In genomic region chrX:9252051-9252708, dm6 we compare ENCODE assay signal across 4 fruit fly cellular contexts.
A peak's percentile ranks its signal among the peaks of the same experiment; 100 is the strongest.
TF ChIP-seq lines count a peak whose summit lies in the region.

No protein-coding gene starts in this region.

- TF ChIP-seq CTCF in whole organism, embryonic (GFP tag; optimal IDR thresholded peaks at IDR 0.05; lab: Kevin White, UChicago): no peak

TF ChIP-seq in whole organism, embryonic, 481 proteins besides CTCF, POLR2A, EP300 and RAD21 (continues in another document):
- TF ChIP-seq Med (GFP tag; lab: Kevin White, UChicago) (peak; percentile 70), Drgx (GFP tag; IDR thresholded peaks at IDR 0.05; lab: Robert Waterston, UW) (peak; percentile 65), CG5953 (GFP tag; IDR thresholded peaks at IDR 0.05; lab: Robert Waterston, UW) (peak; percentile 56; the same call in 1 of the 2 replicates), GATAe (GFP tag; conservative IDR thresholded peaks at IDR 0.05; lab: Robert Waterston, UW) (no peak), dati (GFP tag; IDR thresholded peaks at IDR 0.05; lab: Robert Waterston, UW) (0 out of 2 replicates have a peak, but pooled peaks have one; percentile 16), Ets65A (GFP tag; lab: Kevin White, UChicago) (peak; percentile 88), CG14441 (GFP tag; IDR thresholded peaks at IDR 0.05; lab: Robert Waterston, UW) (0 out of 2 replicates have a peak, but pooled peaks have one; percentile 17), jigr1 (GFP tag; IDR thresholded peaks at IDR 0.05; lab: Robert Waterston, UW) (no peak), CG11085 (GFP tag; IDR thresholded peaks at IDR 0.05; lab: Robert Waterston, UW) (no peak), ttk (GFP tag; IDR thresholded peaks at IDR 0.05; lab: Robert Waterston, UW) (0 out of 2 replicates have a peak, but pooled peaks have one; percentile 12), CG17829 (tag; optimal IDR thresholded peaks at IDR 0.05; lab: Kevin White, UChicago) (no peak), CG11696 (GFP tag; IDR thresholded peaks at IDR 0.05; lab: Robert Waterston, UW) (peak; percentile 68), ci (GFP tag; IDR thresholded peaks at IDR 0.05; lab: Robert Waterston, UW) (peak; percentile 63; the same call in 2 of the 3 replicates), Trl (optimal IDR thresholded peaks at IDR 0.05; lab: Kevin White, UChicago) (peak in 1 of 2 experiments; percentile 29), Trl (GFP tag; optimal IDR thresholded peaks at IDR 0.05; lab: Kevin White, UChicago) (no peak), scrt (GFP tag; optimal IDR thresholded peaks at IDR 0.05; lab: Kevin White, UChicago) (no peak), otp (GFP tag; IDR thresholded peaks at IDR 0.05; lab: Robert Waterston, UW) (0 out of 3 replicates have a peak, but pooled peaks have one; percentile 12), Dek (tag; optimal IDR thresholded peaks at IDR 0.05; lab: Kevin White, UChicago) (no peak), CG1024 (GFP tag; IDR thresholded peaks at IDR 0.05; lab: Robert Waterston, UW) (no peak), hkb (optimal IDR thresholded peaks at IDR 0.05; lab: Kevin White, UChicago) (no peak), hkb (GFP tag; IDR thresholded peaks at IDR 0.05; lab: Robert Waterston, UW) (0 out of 2 replicates have a peak, but pooled peaks have one; percentile 21), CG18476 (GFP tag; optimal IDR thresholded peaks at IDR 0.05; lab: Kevin White, UChicago) (no peak)

TF ChIP-seq in whole organism, prepupa, 60 proteins besides CTCF, POLR2A, EP300 and RAD21 (continues in another document):
- TF ChIP-seq Hr38 (GFP tag; optimal IDR thresholded peaks at IDR 0.05; lab: Kevin White, UChicago) (no peak), CG4318 (GFP tag; optimal IDR thresholded peaks at IDR 0.05; lab: Kevin White, UChicago) (no peak), CG6792 (GFP tag; optimal IDR thresholded peaks at IDR 0.05; lab: Kevin White, UChicago) (no peak), CG10669 (GFP tag; optimal IDR thresholded peaks at IDR 0.05; lab: Kevin White, UChicago) (no peak), esn (GFP tag; optimal IDR thresholded peaks at IDR 0.05; lab: Kevin White, UChicago) (no peak), CG9139 (GFP tag; optimal IDR thresholded peaks at IDR 0.05; lab: Kevin White, UChicago) (peak; percentile 46), CG6163 (GFP tag; IDR thresholded peaks at IDR 0.05; lab: Robert Waterston, UW) (peak; percentile 57; the same call in 2 of the 3 replicates), Blimp-1 (GFP tag; optimal IDR thresholded peaks at IDR 0.05; lab: Kevin White, UChicago) (no peak), dac (GFP tag; optimal IDR thresholded peaks at IDR 0.05; lab: Kevin White, UChicago) (peak; percentile 9), dsx (GFP tag; optimal IDR thresholded peaks at IDR 0.05; lab: Kevin White, UChicago; ENCODE audit: poor library complexity, severe bottlenecking) (peak; percentile 13), fkh (GFP tag; optimal IDR thresholded peaks at IDR 0.05; lab: Kevin White, UChicago) (no peak), spab (GFP tag; optimal IDR thresholded peaks at IDR 0.05; lab: Kevin White, UChicago) (no peak), svp (GFP tag; lab: Kevin White, UChicago) (peak; percentile 68), CG6276 (GFP tag; optimal IDR thresholded peaks at IDR 0.05; lab: Kevin White, UChicago) (no peak), CG11762 (GFP tag; optimal IDR thresholded peaks at IDR 0.05; lab: Kevin White, UChicago; ENCODE audit: insufficient read depth) (no peak), Hr4 (GFP tag; optimal IDR thresholded peaks at IDR 0.05; lab: Kevin White, UChicago) (no peak), CG8119 (GFP tag; IDR thresholded peaks at IDR 0.05; lab: Robert Waterston, UW) (peak; percentile 45), CG15336 (GFP tag; IDR thresholded peaks at IDR 0.05; lab: Robert Waterston, UW) (peak; percentile 41; the same call in 1 of the 2 replicates), cyc (GFP tag; optimal IDR thresholded peaks at IDR 0.05; lab: Kevin White, UChicago) (no peak), CG8319 (GFP tag; optimal IDR thresholded peaks at IDR 0.05; lab: Kevin White, UChicago) (no peak), Sox15 (GFP tag; optimal IDR thresholded peaks at IDR 0.05; lab: Kevin White, UChicago) (no peak), CG3919 (GFP tag; optimal IDR thresholded peaks at IDR 0.05; lab: Kevin White, UChicago) (no peak), fd85E (GFP tag; optimal IDR thresholded peaks at IDR 0.05; lab: Kevin White, UChicago) (no peak), acj6 (GFP tag; optimal IDR thresholded peaks at IDR 0.05; lab: Kevin White, UChicago) (no peak)

TF ChIP-seq in whole organism, pupa, 21 proteins besides CTCF, POLR2A, EP300 and RAD21:
- TF ChIP-seq CG13204 (GFP tag; optimal IDR thresholded peaks at IDR 0.05; lab: Kevin White, UChicago) (no peak), CG4496 (GFP tag; IDR thresholded peaks at IDR 0.05; lab: Robert Waterston, UW) (peak; percentile 65), CG12605 (GFP tag; IDR thresholded peaks at IDR 0.05; lab: Robert Waterston, UW) (peak; percentile 34), Snoo (tag; optimal IDR thresholded peaks at IDR 0.05; lab: Kevin White, UChicago) (no peak), Pif1A (GFP tag; optimal IDR thresholded peaks at IDR 0.05; lab: Kevin White, UChicago) (no peak), CG10348 (GFP tag; IDR thresholded peaks at IDR 0.05; lab: Robert Waterston, UW) (no peak), EcR (GFP tag; optimal IDR thresholded peaks at IDR 0.05; lab: Kevin White, UChicago) (peak; percentile 60), Pif1B (GFP tag; optimal IDR thresholded peaks at IDR 0.05; lab: Kevin White, UChicago) (no peak), CG9948 (tag; optimal IDR thresholded peaks at IDR 0.05; lab: Kevin White, UChicago) (peak; percentile 18), rn (GFP tag; IDR thresholded peaks at IDR 0.05; lab: Robert Waterston, UW) (no peak), fd96Ca (GFP tag; IDR thresholded peaks at IDR 0.05; lab: Robert Waterston, UW) (peak; percentile 55; the same call in 1 of the 3 replicates), CG34367 (tag; optimal IDR thresholded peaks at IDR 0.05; lab: Kevin White, UChicago) (peak; percentile 0), CG8301 (tag; optimal IDR thresholded peaks at IDR 0.05; lab: Kevin White, UChicago) (no peak), CG17806 (tag; optimal IDR thresholded peaks at IDR 0.05; lab: Kevin White, UChicago) (no peak), Ets98B (GFP tag; IDR thresholded peaks at IDR 0.05; lab: Robert Waterston, UW) (peak; percentile 40; the same call in 1 of the 2 replicates), CG14655 (GFP tag; optimal IDR thresholded peaks at IDR 0.05; lab: Kevin White, UChicago) (no peak), CG32121 (GFP tag; IDR thresholded peaks at IDR 0.05; lab: Robert Waterston, UW) (peak; percentile 49; the same call in 1 of the 2 replicates), D1 (tag; optimal IDR thresholded peaks at IDR 0.05; lab: Kevin White, UChicago) (no peak)

TF ChIP-seq in whole organism, wandering third instar larva, 38 proteins besides CTCF, POLR2A, EP300 and RAD21:
- TF ChIP-seq woc (GFP tag; optimal IDR thresholded peaks at IDR 0.05; lab: Kevin White, UChicago) (peak; percentile 7), Rel (GFP tag; optimal IDR thresholded peaks at IDR 0.05; lab: Kevin White, UChicago) (no peak), Rel (tag; optimal IDR thresholded peaks at IDR 0.05; lab: Kevin White, UChicago) (peak; percentile 6), ey (GFP tag; optimal IDR thresholded peaks at IDR 0.05; lab: Kevin White, UChicago) (no peak), HLH106 (tag; optimal IDR thresholded peaks at IDR 0.05; lab: Kevin White, UChicago) (peak; percentile 5)
TF ChIP-seq in whole organism, wandering third instar larva: peak in this region for 3.
